Worm (Caenorhabditis elegans) whole organism, L4 larva: Measurements from ENCODE around the gene ral-1.

Source experiments
- ama-1 ChIP-seq: fragments of 150-350 bp; optimal IDR thresholded peaks from 2 replicates; lab custom pipeline; 2014; ENCODE audit warnings: inconsistent platforms, mixed read lengths
- ceh-82 ChIP-seq: sonication (generic microtip); optimal IDR thresholded peaks from 2 replicates; lab custom pipeline; 2017; ENCODE audit warnings: missing biosample characterization, missing genetic modification characterization
- nhr-76 ChIP-seq: fragments of 150-350 bp; optimal IDR thresholded peaks from 2 replicates; lab custom pipeline; 2014; ENCODE audit warnings: missing biosample characterization, missing genetic modification characterization

DNA sequence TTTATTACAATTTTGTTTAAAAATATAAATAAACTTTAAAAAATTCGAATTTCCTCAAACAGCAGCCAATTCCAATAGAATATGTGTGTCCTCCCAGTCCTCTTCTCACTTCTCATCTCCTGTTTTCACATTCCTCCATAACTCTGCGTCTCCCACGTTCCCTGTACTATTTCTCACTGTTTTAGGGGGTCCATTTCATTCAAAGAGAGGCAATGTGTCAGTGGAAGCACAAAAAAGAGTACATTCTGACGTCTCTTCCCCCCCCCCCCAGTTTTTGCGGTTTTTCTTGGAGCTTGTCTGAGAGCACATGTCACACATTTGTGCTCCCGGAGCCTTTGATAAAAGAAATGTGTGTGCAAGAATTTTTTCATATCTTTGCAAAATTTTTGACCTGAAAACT, 6.6 kb upstream of the ral-1 start:
- no peak for TF ChIP-seq ama-1 (lab: Kevin White, UChicago)
- no peak for TF ChIP-seq nhr-76
- TF ChIP-seq ceh-82 (tag; lab: Kevin White, UChicago) = no peak
